Fruit fly (Drosophila melanogaster) whole organism, embryonic: Measurements from ENCODE around the gene mTTF.

Experiments used
- ATbp ChIP-seq: fragments of 200-800 bp; sonication (Bioruptor generic); optimal IDR thresholded peaks from 2 replicates; lab custom pipeline; 2017; ENCODE audit warnings: missing biosample characterization, mild to moderate bottlenecking, missing genetic modification characterization, missing genetic modification reagents
- CG11247 ChIP-seq: fragments of 200-800 bp; sonication (Bioruptor generic); IDR thresholded peaks from 2 replicates; pipeline ENCODE4 v1.3.6; 2022; ENCODE audit warnings: missing biosample characterization, missing genetic modification characterization
- CG11398 ChIP-seq: fragments of 200-800 bp; sonication (Bioruptor generic); optimal IDR thresholded peaks from 2 replicates; lab custom pipeline; 2016; ENCODE audit warnings: missing biosample characterization, missing genetic modification characterization
- CG11560 ChIP-seq: fragments of 200-800 bp; sonication (Bioruptor generic); IDR thresholded peaks from 3 replicates; pipeline ENCODE4 v1.3.6; 2022; ENCODE audit warnings: missing biosample characterization, missing genetic modification characterization
- CG11695 ChIP-seq: fragments of 200-800 bp; sonication (Bioruptor generic); IDR thresholded peaks from 3 replicates; pipeline ENCODE4 v1.3.6; 2022; ENCODE audit warnings: missing biosample characterization, missing genetic modification characterization
- CG13287 ChIP-seq: fragments of 200-800 bp; sonication (Bioruptor generic); IDR thresholded peaks from 2 replicates; pipeline ENCODE4 v1.3.6; 2022; ENCODE audit warnings: missing biosample characterization, missing genetic modification characterization; ENCODE audit not compliant: partially characterized antibody
- CG17912 ChIP-seq: fragments of 200-800 bp; sonication (Bioruptor generic); optimal IDR thresholded peaks from 2 replicates; lab custom pipeline; 2018; ENCODE audit warnings: missing biosample characterization, mild to moderate bottlenecking, missing genetic modification characterization
- CG2202 ChIP-seq: fragments of 200-800 bp; sonication (Bioruptor generic); optimal IDR thresholded peaks from 2 replicates; lab custom pipeline; 2018; ENCODE audit warnings: missing biosample characterization, mild to moderate bottlenecking, missing genetic modification characterization
- CG31224 ChIP-seq: fragments of 200-800 bp; sonication (Bioruptor generic); IDR thresholded peaks from 2 replicates; pipeline ENCODE4 v1.3.6; 2022; ENCODE audit warnings: missing biosample characterization, missing genetic modification characterization
- CG3995 ChIP-seq: fragments of 200-800 bp; sonication (Bioruptor generic); optimal IDR thresholded peaks from 3 replicates; lab custom pipeline; 2016; ENCODE audit warnings: missing biosample characterization, missing genetic modification characterization
- CG7556 ChIP-seq: fragments of 200-800 bp; sonication (Bioruptor generic); optimal IDR thresholded peaks from 2 replicates; lab custom pipeline; 2017; ENCODE audit warnings: missing biosample characterization, mild to moderate bottlenecking, missing genetic modification characterization
- CG7786 ChIP-seq: fragments of 200-800 bp; sonication (Bioruptor generic); optimal IDR thresholded peaks from 2 replicates; lab custom pipeline; 2016; ENCODE audit warnings: missing biosample characterization, missing genetic modification characterization
- CG7928 ChIP-seq: fragments of 200-800 bp; sonication (Bioruptor generic); optimal IDR thresholded peaks from 2 replicates; lab custom pipeline; 2017; ENCODE audit warnings: missing biosample characterization, mild to moderate bottlenecking, missing genetic modification characterization
- CG8924 ChIP-seq: fragments of 200-800 bp; optimal IDR thresholded peaks from 3 replicates; lab custom pipeline; 2019; ENCODE audit warnings: missing biosample characterization, mild to moderate bottlenecking, missing genetic modification characterization, moderate library complexity
- CG8944 ChIP-seq: fragments of 200-800 bp; sonication (Bioruptor generic); optimal IDR thresholded peaks from 3 replicates; lab custom pipeline; 2016; ENCODE audit warnings: missing biosample characterization, missing genetic modification characterization
- Dip3 ChIP-seq: fragments of 200-800 bp; sonication (Bioruptor generic); optimal IDR thresholded peaks from 3 replicates; lab custom pipeline; 2016; ENCODE audit warnings: missing biosample characterization, missing genetic modification characterization
- Dp ChIP-seq: fragments of 200-800 bp; sonication (Bioruptor generic); optimal IDR thresholded peaks from 2 replicates; lab custom pipeline; 2018; ENCODE audit warnings: missing biosample characterization, mild to moderate bottlenecking, missing genetic modification characterization, moderate library complexity
- E2f1 ChIP-seq: fragments of 200-800 bp; sonication (Bioruptor generic); IDR thresholded peaks from 2 replicates; pipeline ENCODE4 v1.3.6; 2022; ENCODE audit warnings: missing biosample characterization, missing genetic modification characterization
- Eip74EF ChIP-seq, 2 experiments: fragments of 200-800 bp in 1 of 2; fragments of >200 bp in 1 of 2; sonication (Bioruptor generic) in 1 of 2; optimal IDR thresholded peaks; 2 replicates each; lab custom pipeline; 2017 to 2019; ENCODE audit warnings: missing biosample characterization in 2 of 2, missing genetic modification characterization in 2 of 2, mild to moderate bottlenecking in 1 of 2, moderate library complexity in 1 of 2
- Hey ChIP-seq: fragments of 200-800 bp; sonication (Bioruptor generic); optimal IDR thresholded peaks from 3 replicates; lab custom pipeline; 2018; ENCODE audit warnings: missing biosample characterization, mild to moderate bottlenecking, missing genetic modification characterization
- Hsf ChIP-seq: fragments of 200-800 bp; sonication (Bioruptor generic); optimal IDR thresholded peaks from 3 replicates; lab custom pipeline; 2016; ENCODE audit warnings: missing biosample characterization, missing genetic modification characterization
- Lim3 ChIP-seq: fragments of 200-800 bp; sonication (Bioruptor generic); IDR thresholded peaks from 2 replicates; pipeline ENCODE4 v1.3.6; 2022; ENCODE audit warnings: missing biosample characterization, missing genetic modification characterization
- MBD-R2 ChIP-seq: fragments of 200-800 bp; sonication (Bioruptor generic); IDR thresholded peaks from 2 replicates; pipeline ENCODE4 v1.3.6; 2022; ENCODE audit warnings: missing biosample characterization, missing genetic modification characterization
- Med ChIP-seq: fragments of 200-800 bp; sonication (Bioruptor generic); peaks from one replicate; lab custom pipeline; 2016; ENCODE audit warnings: missing biosample characterization, missing genetic modification characterization, mild to moderate bottlenecking, inconsistent platforms, moderate library complexity
- Myb ChIP-seq: fragments of 200-800 bp; sonication (Bioruptor generic); optimal IDR thresholded peaks from 2 replicates; lab custom pipeline; 2016; ENCODE audit warnings: missing biosample characterization, missing genetic modification characterization
- Nf-YB ChIP-seq: fragments of 200-800 bp; sonication (Bioruptor generic); optimal IDR thresholded peaks from 3 replicates; lab custom pipeline; 2019; ENCODE audit warnings: missing biosample characterization, mild to moderate bottlenecking, missing genetic modification characterization, moderate library complexity
- ab ChIP-seq: fragments of 200-800 bp; sonication (Bioruptor generic); optimal IDR thresholded peaks from 2 replicates; lab custom pipeline; 2016; ENCODE audit warnings: missing biosample characterization, missing genetic modification characterization
- aop ChIP-seq: fragments of 200-800 bp; sonication (Bioruptor generic); IDR thresholded peaks from 2 replicates; pipeline ENCODE4 v1.3.6; 2022; ENCODE audit warnings: missing biosample characterization, missing genetic modification characterization
- ase ChIP-seq: fragments of 200-800 bp; sonication (Bioruptor generic); IDR thresholded peaks from 3 replicates; pipeline ENCODE4 v1.3.6; 2022; ENCODE audit warnings: missing biosample characterization, missing genetic modification characterization
- cad ChIP-seq: fragments of >200 bp; optimal IDR thresholded peaks from 2 replicates; lab custom pipeline; 2017; ENCODE audit warnings: missing biosample characterization, missing genetic modification characterization
- cas ChIP-seq: fragments of 200-800 bp; sonication (Bioruptor generic); IDR thresholded peaks from 2 replicates; pipeline ENCODE4 v1.3.6; 2022; ENCODE audit warnings: missing biosample characterization, missing genetic modification characterization
- danr ChIP-seq: fragments of 200-800 bp; sonication (Bioruptor generic); IDR thresholded peaks from 2 replicates; pipeline ENCODE4 v1.3.6; 2022; ENCODE audit warnings: missing biosample characterization, missing genetic modification characterization
- fd96Cb ChIP-seq: fragments of 200-800 bp; sonication (Bioruptor generic); optimal IDR thresholded peaks from 2 replicates; lab custom pipeline; 2018; ENCODE audit warnings: missing biosample characterization, mild to moderate bottlenecking, missing genetic modification characterization, moderate library complexity
- kah ChIP-seq: fragments of 200-800 bp; sonication (Bioruptor generic); optimal IDR thresholded peaks from 2 replicates; lab custom pipeline; 2018; ENCODE audit warnings: missing biosample characterization, mild to moderate bottlenecking, missing genetic modification characterization
- lov ChIP-seq, 2 experiments: fragments of 200-800 bp in 1 of 2; fragments of >200 bp in 1 of 2; sonication (Bioruptor generic) in 1 of 2; IDR thresholded peaks in 1 of 2; optimal IDR thresholded peaks in 1 of 2; 2 replicates in 1 of 2; 3 replicates in 1 of 2; pipeline versions ENCODE4 v1.3.6 to Lab custom; 2017 to 2022; ENCODE audit warnings: missing biosample characterization in 1 of 2, missing genetic modification characterization in 1 of 2
- nerfin-2 ChIP-seq: fragments of 200-800 bp; sonication (Bioruptor generic); IDR thresholded peaks from 2 replicates; pipeline ENCODE4 v1.3.6; 2022; ENCODE audit warnings: missing biosample characterization, missing genetic modification characterization; ENCODE audit not compliant: partially characterized antibody
- org-1 ChIP-seq: fragments of 200-800 bp; sonication (Bioruptor generic); optimal IDR thresholded peaks from 2 replicates; lab custom pipeline; 2017; ENCODE audit warnings: missing biosample characterization, missing genetic modification characterization
- pita ChIP-seq: fragments of 200-800 bp; sonication (Bioruptor generic); optimal IDR thresholded peaks from 2 replicates; lab custom pipeline; 2017; ENCODE audit warnings: missing biosample characterization, mild to moderate bottlenecking, missing genetic modification characterization
- sens ChIP-seq: fragments of 200-800 bp; sonication (Bioruptor generic); peaks from one replicate; lab custom pipeline; 2016; ENCODE audit warnings: missing biosample characterization, missing genetic modification characterization
- slou ChIP-seq: fragments of 200-800 bp; sonication (Bioruptor generic); optimal IDR thresholded peaks from 3 replicates; lab custom pipeline; 2016; ENCODE audit warnings: missing biosample characterization, missing genetic modification characterization
- slp2 ChIP-seq: fragments of 200-800 bp; sonication (Bioruptor generic); optimal IDR thresholded peaks from 2 replicates; lab custom pipeline; 2016; ENCODE audit warnings: missing biosample characterization, missing genetic modification characterization
- tin ChIP-seq: fragments of 200-800 bp; sonication (Bioruptor generic); optimal IDR thresholded peaks from 3 replicates; lab custom pipeline; 2016; ENCODE audit warnings: missing biosample characterization, missing genetic modification characterization
- trh ChIP-seq: fragments of 200-800 bp; sonication (Bioruptor generic); optimal IDR thresholded peaks from 2 replicates; lab custom pipeline; 2016; ENCODE audit warnings: missing biosample characterization, missing genetic modification characterization
- tup ChIP-seq: fragments of 200-800 bp; sonication (Bioruptor generic); optimal IDR thresholded peaks from 2 replicates; lab custom pipeline; 2016; ENCODE audit warnings: missing biosample characterization, mild to moderate bottlenecking, missing genetic modification characterization, moderate library complexity
- twi ChIP-seq: fragments of 200-800 bp; optimal IDR thresholded peaks from 2 replicates; lab custom pipeline; 2019; ENCODE audit warnings: missing biosample characterization, mild to moderate bottlenecking, missing genetic modification characterization, moderate library complexity

The mTTF gene

dm6 chr2L:14355033-14355851 is 6.7 kb upstream of the mTTF start, which contains the start of gene Rab14 (continued):
- TF ChIP-seq kah (peak; percentile 52), aop (GFP tag; lab: Robert Waterston, UW) (peak; percentile 64), cas (GFP tag; lab: Robert Waterston, UW) (0 out of 2 replicates have a peak, but pooled peaks have one; percentile 19), ase (peak; percentile 85), cad (no peak), org-1 (GFP tag; lab: Kevin White, UChicago) (peak; percentile 63), CG11695 (GFP tag; lab: Robert Waterston, UW) (peak; percentile 84), slp2 (GFP tag; lab: Kevin White, UChicago) (peak; percentile 31), nerfin-2 (peak; percentile 91), CG8924 (peak; percentile 88), ATbp (GFP tag; lab: Kevin White, UChicago) (peak; percentile 84), CG7556 (peak; percentile 81), Dp (GFP tag; lab: Kevin White, UChicago) (peak; percentile 58), slou (peak; percentile 73), E2f1 (peak; percentile 75), fd96Cb (tag; lab: Kevin White, UChicago) (peak; percentile 70), Lim3 (GFP tag; lab: Robert Waterston, UW) (no peak), CG2202 (peak; percentile 66), CG8944 (GFP tag; lab: Kevin White, UChicago) (peak; percentile 67), CG7928 (GFP tag; lab: Kevin White, UChicago) (peak; percentile 28), Hey (no peak)

dm6 chr2L:14351441-14352127 is 3.0 kb upstream of the mTTF start, which contains the start of gene CG43052:
TSS of gene CG43052 (plus strand) at chr2L:14352077.
- TF ChIP-seq CG13287 (GFP tag; lab: Robert Waterston, UW) (0 out of 2 replicates have a peak, but pooled peaks have one; percentile 12), Dip3 (GFP tag; lab: Kevin White, UChicago) (no peak), Myb (peak; percentile 53), CG3995 (GFP tag; lab: Kevin White, UChicago) (peak; percentile 89), nerfin-2 (no peak), Med (GFP tag; lab: Kevin White, UChicago) (no peak)
- TF ChIP-seq, all 482 proteins: peak for 3

DNA sequence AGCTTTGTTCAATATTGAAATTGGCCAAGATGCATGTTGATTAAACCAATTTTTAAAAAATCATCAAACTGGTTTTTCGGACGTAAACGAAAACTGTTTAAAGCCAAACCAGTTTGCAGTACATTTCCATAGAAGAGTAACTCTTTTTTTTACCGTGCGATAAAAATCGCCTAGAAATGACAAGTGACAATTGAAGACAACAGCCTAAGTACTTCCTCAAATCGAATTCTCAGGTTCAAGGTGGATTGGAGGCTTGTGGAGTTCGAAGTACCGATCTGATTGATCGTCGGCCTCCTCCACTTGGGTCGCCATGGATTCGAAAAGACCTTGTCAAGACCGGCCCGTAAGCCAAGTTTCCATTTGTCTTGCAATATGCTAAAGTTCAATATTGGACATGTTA is 2.0 kb upstream of the mTTF start:
- TF ChIP-seq ab (GFP tag; lab: Kevin White, UChicago) (no peak), Eip74EF (GFP tag; optimal IDR thresholded peaks at IDR 0.05; lab: Kevin White, UChicago) (peak in 1 of 2 experiments; percentile 63), sens (GFP tag; lab: Kevin White, UChicago) (peak; percentile 47)
- TF ChIP-seq, all 482 proteins: peak for 2

- no peak for TF ChIP-seq CG11247 (GFP tag; lab: Robert Waterston, UW)
- no peak for TF ChIP-seq Nf-YB
- TF ChIP-seq CG11560: no peak
- TF ChIP-seq tup (GFP tag; lab: Kevin White, UChicago): no peak
- TF ChIP-seq CG31224 (GFP tag; lab: Robert Waterston, UW): no peak
- TF ChIP-seq lov (optimal IDR thresholded peaks at IDR 0.05; lab: Kevin White, UChicago): no peak
- TF ChIP-seq lov (GFP tag; IDR thresholded peaks at IDR 0.05; lab: Robert Waterston, UW): no peak
- no peak for TF ChIP-seq CG11398
- TF ChIP-seq danr (GFP tag; lab: Robert Waterston, UW): no peak
- TF ChIP-seq tin (GFP tag; lab: Kevin White, UChicago): no peak
- no peak for TF ChIP-seq Hsf (GFP tag; lab: Kevin White, UChicago)
- no peak for TF ChIP-seq CG7786 (GFP tag; lab: Kevin White, UChicago)
- TF ChIP-seq CG17912 (GFP tag; lab: Kevin White, UChicago): no peak
- TF ChIP-seq twi (tag; lab: Kevin White, UChicago): no peak
- TF ChIP-seq pita (GFP tag; lab: Kevin White, UChicago): no peak
- TF ChIP-seq MBD-R2: no peak
- TF ChIP-seq trh: no peak
These were observed 2.0 kb downstream of the mTTF start, which contains the start of gene Send2 for dm6 chr2L:14346588-14346987. TSS of gene Send2 (minus strand) at chr2L:14346688.
